Worm (Caenorhabditis elegans) whole organism, L1 larva: ENCODE measurements around the gene C45G9.11.

Experiments used
- Y116A8C.19 ChIP-seq: sonication (generic microtip); optimal IDR thresholded peaks from 2 replicates; lab custom pipeline; 2016; ENCODE audit warnings: missing compliant biosample characterization, missing genetic modification characterization, borderline replicate concordance
- ama-1 ChIP-seq: fragments of 150-350 bp; optimal IDR thresholded peaks from 2 replicates; lab custom pipeline; 2014
- blmp-1 ChIP-seq: fragments of 150-350 bp; optimal IDR thresholded peaks from 2 replicates; lab custom pipeline; 2014; ENCODE audit warnings: missing biosample characterization, missing genetic modification characterization
- ceh-90 ChIP-seq: sonication (generic microtip); optimal IDR thresholded peaks from 2 replicates; lab custom pipeline; 2016; ENCODE audit warnings: missing genetic modification characterization, missing compliant biosample characterization
- dpl-1 ChIP-seq, 3 experiments: fragments of 150-350 bp in 2 of 3; sonication (generic microtip) in 1 of 3; optimal IDR thresholded peaks; 2 replicates each; lab custom pipeline; 2014 to 2017; ENCODE audit warnings: missing biosample characterization in 3 of 3, missing genetic modification characterization in 3 of 3, missing genetic modification reagents in 3 of 3
- fos-1 ChIP-seq: fragments of 150-350 bp; optimal IDR thresholded peaks from 2 replicates; lab custom pipeline; 2014; ENCODE audit warnings: missing biosample characterization, missing genetic modification characterization
- nhr-20 ChIP-seq: sonication (generic microtip); optimal IDR thresholded peaks from 2 replicates; lab custom pipeline; 2016; ENCODE audit warnings: mild to moderate bottlenecking, missing genetic modification characterization, missing compliant biosample characterization
- nhr-76 ChIP-seq: sonication (generic microtip); optimal IDR thresholded peaks from 2 replicates; lab custom pipeline; 2017; ENCODE audit warnings: missing biosample characterization, missing genetic modification characterization
- nhr-77 ChIP-seq: fragments of 150-350 bp; optimal IDR thresholded peaks from 2 replicates; lab custom pipeline; 2014; ENCODE audit warnings: missing biosample characterization, missing genetic modification characterization
- skn-1 ChIP-seq: fragments of 150-350 bp; optimal IDR thresholded peaks from 2 replicates; lab custom pipeline; 2014; ENCODE audit warnings: missing biosample characterization, missing genetic modification characterization
- snpc-4 ChIP-seq: fragments of 150-350 bp; optimal IDR thresholded peaks from 2 replicates; lab custom pipeline; 2014; ENCODE audit warnings: missing biosample characterization, missing genetic modification characterization
- unc-62 ChIP-seq: fragments of 150-350 bp; optimal IDR thresholded peaks from 2 replicates; lab custom pipeline; 2014; ENCODE audit warnings: missing biosample characterization, missing genetic modification reagents, missing genetic modification characterization

ce11 chrIII:5074398-5074797, 5.9 kb upstream of the C45G9.11 start, which contains the start of gene ttbk-6:
- TF ChIP-seq skn-1 (no peak), nhr-76 (tag; lab: Kevin White, UChicago) (no peak), blmp-1 (tag; lab: Kevin White, UChicago) (no peak), dpl-1 (GFP tag; optimal IDR thresholded peaks at IDR 0.05; lab: Kevin White, UChicago) (no peak), nhr-77 (tag; lab: Kevin White, UChicago) (no peak), ceh-90 (tag; lab: Kevin White, UChicago) (no peak), nhr-20 (tag; lab: Kevin White, UChicago) (no peak), fos-1 (tag; lab: Kevin White, UChicago) (no peak), ama-1 (lab: Kevin White, UChicago) (no peak), snpc-4 (tag; lab: Kevin White, UChicago) (no peak), unc-62 (GFP tag; lab: Kevin White, UChicago) (no peak), Y116A8C.19 (tag; lab: Kevin White, UChicago) (no peak)
